Worm (Caenorhabditis elegans) whole organism, L4 larva: ENCODE measurements around the gene F59A6.13.

Experiments used
- F49E8.2 ChIP-seq: sonication (generic microtip); optimal IDR thresholded peaks from 2 replicates; lab custom pipeline; 2016; ENCODE audit warnings: missing compliant biosample characterization, mild to moderate bottlenecking, missing genetic modification characterization, borderline replicate concordance
- T26A8.4 ChIP-seq: fragments of 200-800 bp; sonication (Bioruptor generic); IDR thresholded peaks from 2 replicates; pipeline ENCODE4 v1.3.6; 2022; ENCODE audit warnings: missing genetic modification characterization, missing compliant biosample characterization
- Y5F2A.4 ChIP-seq: fragments of 200-800 bp; sonication (Bioruptor generic); optimal IDR thresholded peaks from 2 replicates; lab custom pipeline; 2018; ENCODE audit warnings: mild to moderate bottlenecking, missing genetic modification characterization, missing compliant biosample characterization
- aha-1 ChIP-seq: fragments of 150-350 bp; peaks from one replicate; lab custom pipeline; 2014; ENCODE audit warnings: missing biosample characterization, missing genetic modification characterization
- ama-1 ChIP-seq: fragments of 150-350 bp; optimal IDR thresholded peaks from 2 replicates; lab custom pipeline; 2014; ENCODE audit warnings: inconsistent platforms, mixed read lengths
- ceh-20 ChIP-seq: fragments of 200-800 bp; sonication (Bioruptor generic); IDR thresholded peaks from 2 replicates; pipeline ENCODE4 v1.3.6; 2022; ENCODE audit warnings: missing genetic modification reagents, missing genetic modification characterization, missing compliant biosample characterization
- ceh-44 ChIP-seq: fragments of 200-800 bp; sonication (Bioruptor generic); IDR thresholded peaks from 2 replicates; pipeline ENCODE4 v1.3.6; 2022; ENCODE audit warnings: missing genetic modification reagents, missing genetic modification characterization, missing compliant biosample characterization
- ceh-82 ChIP-seq: sonication (generic microtip); optimal IDR thresholded peaks from 2 replicates; lab custom pipeline; 2017; ENCODE audit warnings: missing biosample characterization, missing genetic modification characterization
- cey-2 ChIP-seq: sonication (generic microtip); optimal IDR thresholded peaks from 3 replicates; lab custom pipeline; 2017; ENCODE audit warnings: missing genetic modification characterization, mild to moderate bottlenecking, missing compliant biosample characterization, antibody characterized with exemption, borderline replicate concordance; ENCODE audit not compliant: insufficient read depth
- daf-16 ChIP-seq, 3 experiments: sonication (generic microtip); optimal IDR thresholded peaks; 2 replicates each; lab custom pipeline; 2016 to 2017; ENCODE audit warnings: missing genetic modification characterization in 3 of 3, missing genetic modification reagents in 3 of 3, mild to moderate bottlenecking in 2 of 3, missing compliant biosample characterization in 2 of 3, missing biosample characterization in 1 of 3, moderate library complexity in 1 of 3
- daf-8 ChIP-seq: fragments of 200-800 bp; sonication (Bioruptor generic); IDR thresholded peaks from 2 replicates; pipeline ENCODE4 v1.3.6; 2022; ENCODE audit warnings: missing genetic modification characterization, missing compliant biosample characterization
- dmd-6 ChIP-seq: fragments of 200-800 bp; sonication (Bioruptor generic); IDR thresholded peaks from 2 replicates; pipeline ENCODE4 v1.3.6; 2022; ENCODE audit warnings: missing genetic modification reagents, missing genetic modification characterization, missing compliant biosample characterization
- duxl-1 ChIP-seq: sonication (generic microtip); optimal IDR thresholded peaks from 2 replicates; lab custom pipeline; 2016; ENCODE audit warnings: mild to moderate bottlenecking, missing genetic modification characterization, moderate library complexity, missing compliant biosample characterization; ENCODE audit not compliant: poor library complexity
- dve-1 ChIP-seq: sonication (generic microtip); optimal IDR thresholded peaks from 2 replicates; lab custom pipeline; 2017; ENCODE audit warnings: antibody characterized with exemption, mild to moderate bottlenecking, missing genetic modification characterization, missing compliant biosample characterization; ENCODE audit not compliant: insufficient read depth
- egl-27 ChIP-seq: sonication (generic microtip); optimal IDR thresholded peaks from 3 replicates; lab custom pipeline; 2017; ENCODE audit warnings: missing biosample characterization, missing genetic modification reagents, missing genetic modification characterization
- fos-1 ChIP-seq: fragments of 150-350 bp; optimal IDR thresholded peaks from 2 replicates; lab custom pipeline; 2014; ENCODE audit warnings: missing biosample characterization, missing genetic modification characterization
- hlh-11 ChIP-seq: fragments of 200-800 bp; sonication (Bioruptor generic); optimal IDR thresholded peaks from 2 replicates; lab custom pipeline; 2018; ENCODE audit warnings: mild to moderate bottlenecking, missing genetic modification characterization, missing compliant biosample characterization
- jun-1 ChIP-seq: fragments of 150-350 bp; optimal IDR thresholded peaks from 2 replicates; lab custom pipeline; 2014; ENCODE audit warnings: missing biosample characterization, missing genetic modification reagents, missing genetic modification characterization
- lin-13 ChIP-seq: fragments of 150-350 bp; optimal IDR thresholded peaks from 2 replicates; lab custom pipeline; 2014; ENCODE audit warnings: missing biosample characterization, missing genetic modification reagents, missing genetic modification characterization
- lin-29 ChIP-seq: fragments of 200-800 bp; sonication (Bioruptor generic); IDR thresholded peaks from 2 replicates; pipeline ENCODE4 v1.3.6; 2022; ENCODE audit warnings: missing genetic modification reagents, missing genetic modification characterization, missing compliant biosample characterization
- lin-38 ChIP-seq: fragments of 200-800 bp; sonication (Bioruptor generic); IDR thresholded peaks from 2 replicates; pipeline ENCODE4 v1.3.6; 2022; ENCODE audit warnings: missing genetic modification reagents, missing genetic modification characterization, missing compliant biosample characterization
- madf-5 ChIP-seq, 2 experiments: fragments of 200-800 bp; sonication (Bioruptor generic); IDR thresholded peaks; 2 replicates each; pipeline ENCODE4 v1.3.6; 2022; ENCODE audit warnings: missing compliant biosample characterization in 2 of 2, missing genetic modification characterization in 2 of 2
- mdt-29 ChIP-seq: fragments of 200-800 bp; sonication (Bioruptor generic); IDR thresholded peaks from 2 replicates; pipeline ENCODE4 v1.3.6; 2022; ENCODE audit warnings: missing genetic modification reagents, missing genetic modification characterization, missing compliant biosample characterization
- mxl-2 ChIP-seq: fragments of 200-800 bp; sonication (Bioruptor generic); conservative IDR thresholded peaks from 2 replicates; pipeline ENCODE4 v1.3.6; 2022; ENCODE audit warnings: missing genetic modification reagents, missing genetic modification characterization, missing compliant biosample characterization
- nhr-111 ChIP-seq: fragments of 200-800 bp; sonication (Bioruptor generic); optimal IDR thresholded peaks from 2 replicates; lab custom pipeline; 2018; ENCODE audit warnings: mild to moderate bottlenecking, missing genetic modification characterization, missing compliant biosample characterization
- nhr-237 ChIP-seq: sonication (generic microtip); optimal IDR thresholded peaks from 2 replicates; lab custom pipeline; 2017; ENCODE audit warnings: missing biosample characterization, missing genetic modification characterization
- nhr-28 ChIP-seq: fragments of 150-350 bp; optimal IDR thresholded peaks from 2 replicates; lab custom pipeline; 2014; ENCODE audit warnings: missing biosample characterization, missing genetic modification characterization
- nhr-42 ChIP-seq: fragments of 200-800 bp; sonication (Bioruptor generic); IDR thresholded peaks from 2 replicates; pipeline ENCODE4 v1.3.6; 2022; ENCODE audit warnings: missing genetic modification characterization, missing compliant biosample characterization
- nhr-77 ChIP-seq: fragments of 150-350 bp; optimal IDR thresholded peaks from 2 replicates; lab custom pipeline; 2014; ENCODE audit warnings: missing biosample characterization, missing genetic modification characterization
- php-3 ChIP-seq: fragments of 200-800 bp; sonication (Bioruptor generic); IDR thresholded peaks from 2 replicates; pipeline ENCODE4 v1.3.6; 2022; ENCODE audit warnings: missing genetic modification reagents, missing genetic modification characterization, missing compliant biosample characterization
- pqm-1 ChIP-seq: sonication (generic microtip); optimal IDR thresholded peaks from 2 replicates; lab custom pipeline; 2017; ENCODE audit warnings: missing biosample characterization, missing genetic modification characterization
- rbr-2 ChIP-seq: sonication (generic microtip); optimal IDR thresholded peaks from 2 replicates; lab custom pipeline; 2016; ENCODE audit warnings: missing genotype, missing genetic modification characterization, missing compliant biosample characterization
- sdz-12 ChIP-seq: fragments of 200-800 bp; sonication (Bioruptor generic); optimal IDR thresholded peaks from 2 replicates; lab custom pipeline; 2018; ENCODE audit warnings: mild to moderate bottlenecking, missing genetic modification characterization, missing compliant biosample characterization
- spr-1 ChIP-seq: sonication (generic microtip); optimal IDR thresholded peaks from 2 replicates; lab custom pipeline; 2016; ENCODE audit warnings: mild to moderate bottlenecking, missing genetic modification characterization, missing compliant biosample characterization
- unc-62 ChIP-seq, 3 experiments: fragments of 150-350 bp in 1 of 3; sonication (generic microtip); optimal IDR thresholded peaks in 2 of 3; peaks in 1 of 3; 1 replicate in 1 of 3; 2 replicates in 2 of 3; lab custom pipeline; 2014 to 2017; ENCODE audit warnings: missing biosample characterization in 3 of 3, missing genetic modification characterization in 3 of 3, missing genetic modification reagents in 3 of 3, missing genotype in 1 of 3
- zag-1 ChIP-seq: fragments of 150-350 bp; optimal IDR thresholded peaks from 2 replicates; lab custom pipeline; 2014; ENCODE audit warnings: missing biosample characterization, missing genetic modification characterization
- zip-2 ChIP-seq: fragments of 150-350 bp; optimal IDR thresholded peaks from 2 replicates; lab custom pipeline; 2014; ENCODE audit warnings: missing biosample characterization, missing genetic modification characterization

The F59A6.13 gene

DNA sequence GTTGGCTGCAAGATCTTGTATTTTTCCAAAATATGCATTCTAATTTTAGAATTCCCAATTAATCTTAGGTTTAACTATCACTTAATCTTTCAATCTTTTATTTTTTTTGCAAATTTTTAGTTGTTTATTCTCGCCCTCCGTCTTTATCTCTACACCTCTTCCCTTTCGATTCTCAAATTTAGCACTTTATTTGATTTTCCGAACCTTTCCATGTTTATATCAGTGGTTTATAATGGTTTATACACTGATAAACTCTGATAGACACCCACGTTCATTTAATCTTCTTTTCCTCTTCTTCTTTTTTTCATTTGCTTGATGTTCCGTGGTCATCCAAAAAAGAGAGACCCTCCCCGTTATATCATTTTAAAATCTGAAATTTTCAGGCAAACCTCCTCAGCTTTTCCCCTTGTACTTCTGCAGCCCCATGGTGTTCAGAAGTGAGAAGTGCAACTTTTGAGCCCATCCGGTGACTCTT is at the start of gene F59A6.13, which contains the start of gene nsy-1:
TSS of gene F59A6.13 (plus strand) at position 425 of the 475 bp plus-strand sequence.
TSS of gene nsy-1 (plus strand) at position 377 of the 475 bp plus-strand sequence.
- TF ChIP-seq madf-5 (GFP tag; IDR thresholded peaks at IDR 0.05; lab: Robert Waterston, UW) (no peak), zip-2 (tag; lab: Kevin White, UChicago) (no peak), spr-1 (tag; lab: Kevin White, UChicago) (no peak), dmd-6 (GFP tag; lab: Robert Waterston, UW) (peak; percentile 70), lin-38 (GFP tag; lab: Robert Waterston, UW) (no peak), egl-27 (tag; lab: Kevin White, UChicago) (no peak), fos-1 (tag; lab: Kevin White, UChicago) (no peak), nhr-237 (tag; lab: Kevin White, UChicago) (no peak), daf-8 (no peak), pqm-1 (tag; lab: Kevin White, UChicago) (peak; percentile 79), T26A8.4 (no peak), ceh-82 (tag; lab: Kevin White, UChicago) (no peak), nhr-77 (tag; lab: Kevin White, UChicago) (no peak), hlh-11 (tag; lab: Kevin White, UChicago) (peak; percentile 10), daf-16 (GFP tag; optimal IDR thresholded peaks at IDR 0.05; lab: Kevin White, UChicago) (no peak), daf-16 (tag; optimal IDR thresholded peaks at IDR 0.05; lab: Kevin White, UChicago) (peak; percentile 72), rbr-2 (tag; lab: Kevin White, UChicago) (no peak), dve-1 (tag; lab: Kevin White, UChicago) (peak; percentile 39), Y5F2A.4 (GFP tag; lab: Kevin White, UChicago) (no peak), zag-1 (tag; lab: Kevin White, UChicago) (no peak), php-3 (GFP tag; lab: Robert Waterston, UW) (0 out of 2 replicates have a peak, but pooled peaks have one; percentile 15), lin-29 (no peak), nhr-28 (tag; lab: Kevin White, UChicago) (peak; percentile 3)

- TF ChIP-seq aha-1 (tag; lab: Kevin White, UChicago), result peak; percentile 86
- TF ChIP-seq duxl-1 (tag; lab: Kevin White, UChicago), result no peak
- no peak for TF ChIP-seq lin-38 (GFP tag; lab: Robert Waterston, UW)
- TF ChIP-seq ceh-44 (GFP tag; lab: Robert Waterston, UW), result no peak
Observed at ce11 chrII:4974448-4974951, 48.1 kb upstream of the F59A6.13 start.

DNA sequence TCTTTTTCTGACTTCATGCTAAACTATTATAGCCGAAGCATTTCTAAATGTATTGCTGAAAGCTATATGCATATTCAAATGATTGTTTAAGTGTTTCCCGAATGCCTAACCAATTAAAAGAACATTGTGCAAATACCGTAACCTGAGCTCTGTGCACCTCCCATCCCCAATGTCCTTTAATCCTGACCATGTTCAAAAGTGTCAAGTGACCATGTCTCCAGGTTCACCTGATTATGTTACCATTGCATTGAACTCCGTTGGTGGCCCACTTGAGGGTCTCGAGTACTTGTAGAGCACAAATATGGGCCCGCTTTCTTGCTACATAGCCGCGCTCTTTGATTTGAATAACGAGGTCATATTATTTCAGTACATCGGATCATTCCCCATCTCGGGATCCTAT is 47.3 kb upstream of the F59A6.13 start:
- TF ChIP-seq nhr-111 (GFP tag; lab: Kevin White, UChicago) (no peak), ama-1 (lab: Kevin White, UChicago) (no peak), egl-27 (tag; lab: Kevin White, UChicago) (no peak), mxl-2 (GFP tag; lab: Robert Waterston, UW) (no peak), lin-13 (GFP tag; lab: Kevin White, UChicago) (no peak), jun-1 (tag; lab: Kevin White, UChicago) (no peak), F49E8.2 (tag; lab: Kevin White, UChicago) (no peak), ceh-20 (GFP tag; lab: Robert Waterston, UW) (no peak), daf-16 (GFP tag; optimal IDR thresholded peaks at IDR 0.05; lab: Kevin White, UChicago) (no peak), daf-16 (tag; optimal IDR thresholded peaks at IDR 0.05; lab: Kevin White, UChicago) (no peak), sdz-12 (GFP tag; lab: Kevin White, UChicago) (no peak), zip-2 (tag; lab: Kevin White, UChicago) (no peak), zag-1 (tag; lab: Kevin White, UChicago) (no peak), nhr-42 (GFP tag; lab: Robert Waterston, UW) (no peak), ceh-82 (tag; lab: Kevin White, UChicago) (no peak), nhr-77 (tag; lab: Kevin White, UChicago) (no peak), cey-2 (tag; lab: Kevin White, UChicago) (no peak), pqm-1 (tag; lab: Kevin White, UChicago) (no peak), unc-62 (GFP tag; optimal IDR thresholded peaks at IDR 0.05 in 1 of 2; lab: Kevin White, UChicago) (no peak), unc-62 (tag; optimal IDR thresholded peaks at IDR 0.05; lab: Kevin White, UChicago) (no peak), mdt-29 (GFP tag; lab: Robert Waterston, UW) (no peak)
